Fruit fly (Drosophila melanogaster): ENCODE measurements around the gene VhaM9.7-a.
A peak's percentile ranks its signal among the peaks of the same experiment; 100 is the strongest.

The VhaM9.7-a gene

DNA sequence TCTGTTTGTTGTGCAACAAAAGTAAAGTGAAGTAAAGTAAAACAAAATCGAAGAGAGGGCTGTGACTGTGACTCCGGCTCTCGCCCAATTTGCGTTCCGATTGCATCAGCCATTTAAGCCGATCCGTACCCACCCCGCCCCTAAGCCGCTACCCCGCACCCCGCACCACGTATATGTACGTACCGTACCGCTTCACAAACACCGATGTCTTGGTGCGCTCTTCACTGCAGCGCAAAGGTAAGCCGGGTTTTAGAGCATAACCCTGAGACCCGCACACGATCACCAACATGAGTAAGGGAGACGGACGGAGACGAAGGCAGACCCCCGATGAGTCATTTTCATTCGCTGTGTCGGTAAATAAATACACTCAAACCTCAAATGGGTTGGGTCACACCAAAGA is 30.3 kb upstream of the VhaM9.7-a start:
- peak; percentile 2 for TF ChIP-seq CG17801 (GFP tag; optimal IDR thresholded peaks at IDR 0.05; ENCODE audit: partially characterized antibody)

dm6 chr3L:4232724-4233367 is 29.7 kb upstream of the VhaM9.7-a start:
- no peak for TF ChIP-seq CG17801 (GFP tag; optimal IDR thresholded peaks at IDR 0.05; ENCODE audit: partially characterized antibody)

- no peak for TF ChIP-seq CG17801 (GFP tag; optimal IDR thresholded peaks at IDR 0.05; ENCODE audit: partially characterized antibody)
Measured at dm6 chr3L:4233603-4234277, 28.8 kb upstream of the VhaM9.7-a start.

DNA sequence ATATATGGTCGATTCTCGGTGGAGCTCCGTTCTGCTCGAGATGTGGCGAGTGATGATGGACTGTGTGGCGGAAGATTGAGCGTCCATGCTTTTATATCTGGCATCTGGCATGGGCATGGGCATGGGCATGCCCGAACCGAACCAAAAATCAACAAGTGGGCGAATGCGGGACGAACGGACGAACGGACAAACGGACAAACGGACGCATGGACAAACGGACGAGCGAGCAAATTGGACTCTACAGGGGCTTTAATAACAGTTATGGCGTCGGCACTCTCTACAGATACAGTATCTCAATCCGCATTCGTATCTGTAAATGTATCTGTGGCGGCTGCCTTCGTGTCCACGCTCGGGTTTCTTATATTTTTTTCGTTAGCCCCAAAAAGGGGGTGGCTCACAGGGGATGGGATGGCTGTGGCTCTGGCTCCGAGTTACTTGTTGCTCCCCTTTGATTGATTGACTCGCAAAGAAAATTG is 26.4 kb upstream of the VhaM9.7-a start, which contains the start of gene ImpL2:
ImpL2 (minus strand) TSS at position 51 of the 476 bp plus-strand sequence.
- no peak for TF ChIP-seq CG17801 (GFP tag; optimal IDR thresholded peaks at IDR 0.05; ENCODE audit: partially characterized antibody)

DNA sequence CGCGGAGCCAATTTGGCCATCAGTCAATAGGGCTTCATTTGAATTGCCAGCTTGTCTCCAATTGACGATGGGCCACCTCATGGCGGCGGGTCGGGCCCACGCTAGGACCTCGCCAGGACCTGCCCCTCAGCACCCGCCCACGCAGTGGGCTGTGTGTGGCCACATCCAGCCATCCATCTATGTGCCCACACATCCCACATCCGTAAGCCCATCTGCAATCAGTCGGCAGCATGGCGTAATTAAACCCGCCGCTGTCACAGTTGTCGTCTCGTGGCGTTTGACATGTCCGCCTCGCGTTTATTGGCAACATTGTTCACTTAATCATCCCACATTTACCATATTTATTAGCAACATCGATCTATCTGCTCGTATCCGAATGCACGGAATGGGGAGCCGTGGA is 24.3 kb upstream of the VhaM9.7-a start:
- no peak for TF ChIP-seq CG17801 (GFP tag; optimal IDR thresholded peaks at IDR 0.05; ENCODE audit: partially characterized antibody)

DNA sequence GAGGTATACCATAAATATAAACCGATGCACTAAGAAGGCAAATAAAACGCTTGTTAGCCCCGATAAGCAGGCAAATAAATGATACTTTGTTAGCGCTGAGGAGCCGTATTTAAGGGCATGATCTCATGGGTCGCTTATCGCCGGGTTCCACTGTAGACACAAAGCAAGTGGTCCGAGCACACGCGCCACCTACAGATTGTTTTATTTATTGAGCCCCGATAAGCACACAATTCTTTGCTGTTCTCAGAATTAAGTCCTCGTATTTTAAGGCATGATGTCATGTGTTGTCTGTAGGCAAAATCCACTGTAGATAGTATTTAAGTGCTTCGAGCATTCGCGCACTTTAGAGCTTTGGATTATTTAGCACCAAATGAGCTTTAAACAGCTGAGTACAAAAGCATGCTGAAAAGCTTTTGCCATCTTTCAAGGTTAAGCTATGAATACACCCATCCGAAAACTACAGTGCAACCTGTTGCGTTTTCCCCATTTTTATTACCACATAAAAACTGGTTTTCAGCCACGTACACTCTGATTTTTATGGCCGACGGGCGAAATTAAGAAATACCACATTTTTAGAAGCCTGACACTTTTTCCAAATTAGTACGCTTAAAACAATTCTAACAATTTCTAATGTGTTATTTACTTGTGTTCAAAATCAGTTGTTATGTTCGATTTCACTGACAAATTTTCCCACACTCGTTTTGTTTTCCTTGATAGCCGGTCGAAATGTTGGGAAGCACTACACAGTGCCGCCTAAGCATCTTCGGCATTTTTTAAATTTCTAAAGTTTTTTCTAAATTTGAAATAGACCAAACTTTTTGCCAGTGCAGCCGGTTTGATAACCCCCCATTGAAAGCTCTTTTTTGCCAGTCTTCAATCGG is 22.8 kb upstream of the VhaM9.7-a start, which contains the start of gene Sqor:
Sqor (plus strand) TSS at position 732 of the 881 bp plus-strand sequence.
- TF ChIP-seq CG17801 (GFP tag; optimal IDR thresholded peaks at IDR 0.05; ENCODE audit: partially characterized antibody) = peak; percentile 83

DNA sequence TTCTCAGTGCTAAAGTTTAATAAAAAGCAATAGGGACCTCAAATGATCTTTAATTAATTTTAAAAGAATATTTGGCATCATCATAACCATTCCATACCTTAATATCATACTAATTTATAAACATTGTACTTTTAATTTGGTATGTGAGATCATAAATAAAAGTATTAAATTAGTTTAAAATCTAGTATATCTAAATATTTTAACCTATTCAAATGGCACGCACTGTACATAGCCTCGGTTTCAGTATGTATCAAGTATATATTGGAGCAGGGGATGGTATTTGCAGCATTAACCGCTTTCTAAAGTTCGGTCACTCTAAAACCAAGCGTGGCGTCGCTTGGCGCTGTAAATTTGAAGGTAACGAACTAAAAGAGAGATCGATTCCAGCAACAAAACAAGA is 20.1 kb upstream of the VhaM9.7-a start, which contains the start of gene pav:
pav (plus strand) TSS at position 307 of the 400 bp plus-strand sequence.
- TF ChIP-seq CG17801 (GFP tag; optimal IDR thresholded peaks at IDR 0.05; ENCODE audit: partially characterized antibody) = peak; percentile 6

dm6 chr3L:4252121-4252861 is 10.2 kb upstream of the VhaM9.7-a start:
- peak; percentile 20 for TF ChIP-seq CG17801 (GFP tag; optimal IDR thresholded peaks at IDR 0.05; ENCODE audit: partially characterized antibody)

dm6 chr3L:4252862-4253610 is 9.5 kb upstream of the VhaM9.7-a start:
- TF ChIP-seq CG17801 (GFP tag; optimal IDR thresholded peaks at IDR 0.05; ENCODE audit: partially characterized antibody) = no peak

- no peak for TF ChIP-seq CG17801 (GFP tag; optimal IDR thresholded peaks at IDR 0.05; ENCODE audit: partially characterized antibody)
Measured at dm6 chr3L:4253611-4254300, 8.7 kb upstream of the VhaM9.7-a start.

DNA sequence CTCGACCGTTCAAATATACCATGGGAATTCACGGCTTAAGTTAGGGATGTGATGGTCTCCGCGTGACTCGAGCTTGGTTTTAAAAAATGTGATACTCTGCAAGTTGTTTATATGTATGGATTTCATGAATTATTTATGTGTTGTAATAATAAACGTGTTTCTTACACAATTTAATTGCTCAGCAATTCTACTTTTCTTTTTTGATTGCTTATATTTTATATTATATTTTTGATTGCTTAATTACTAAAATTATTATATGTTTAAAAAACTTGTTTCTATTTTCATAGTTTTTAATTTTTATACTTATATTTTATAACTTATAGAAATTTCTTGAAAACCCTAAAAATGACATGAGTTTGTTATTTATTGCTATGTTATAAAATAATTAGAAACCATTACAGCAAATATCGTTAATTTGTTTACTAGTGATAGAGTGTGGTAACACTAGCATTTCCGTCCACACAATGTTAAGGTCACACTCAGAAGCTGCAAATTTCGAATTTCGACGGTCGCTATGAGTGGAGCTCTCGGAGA is 8.1 kb upstream of the VhaM9.7-a start, which contains the start of the genes ago and CG1265:
ago (minus strand) TSS at position 6 of the 534 bp plus-strand sequence.
CG1265 (plus strand) TSS at position 476 of the 534 bp plus-strand sequence.
- TF ChIP-seq CG17801 (GFP tag; optimal IDR thresholded peaks at IDR 0.05; ENCODE audit: partially characterized antibody) = peak; percentile 32

DNA sequence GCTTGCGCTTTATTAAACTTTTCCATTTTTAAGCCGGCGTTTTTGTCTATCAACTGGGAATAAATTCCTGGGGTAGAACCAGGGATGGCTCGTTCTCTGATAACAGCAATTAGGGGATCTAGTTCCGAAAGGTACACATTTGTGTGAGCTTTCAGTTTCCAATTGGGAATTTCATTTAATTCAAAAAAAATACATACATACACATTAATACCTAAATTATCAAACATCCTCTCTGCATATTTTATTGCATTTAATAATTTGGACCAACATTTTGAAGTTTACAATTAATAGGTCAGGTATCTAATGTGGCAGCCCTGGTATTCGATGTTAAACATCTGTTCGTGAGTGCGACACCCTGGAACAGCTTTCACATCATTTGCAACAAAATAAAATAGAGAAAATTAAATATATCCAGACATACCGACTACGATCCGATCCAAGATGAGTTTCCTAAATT is 3.4 kb upstream of the VhaM9.7-a start, which contains the start of the genes CG15011 and CG1309:
CG15011 (minus strand) TSS at position 51 of the 457 bp plus-strand sequence.
CG1309 (plus strand) TSS at position 329 of the 457 bp plus-strand sequence.
- peak; percentile 83 for TF ChIP-seq CG17801 (GFP tag; optimal IDR thresholded peaks at IDR 0.05; ENCODE audit: partially characterized antibody)

All from ovary, adult (tissue).